Fruit fly (Drosophila melanogaster) whole organism, adult: Measurements from ENCODE around the gene CCAP.

Experiments used
- CG5204 ChIP-seq: fragments of 200-800 bp; sonication (Bioruptor generic); optimal IDR thresholded peaks from 2 replicates; lab custom pipeline; 2016; ENCODE audit warnings: missing biosample characterization, missing genetic modification characterization
- CG7045 ChIP-seq: fragments of 200-800 bp; sonication (Bioruptor generic); optimal IDR thresholded peaks from 2 replicates; lab custom pipeline; 2017; ENCODE audit warnings: missing biosample characterization, mild to moderate bottlenecking, missing genetic modification characterization
- cic ChIP-seq: fragments of 200-800 bp; sonication (Bioruptor generic); optimal IDR thresholded peaks from 2 replicates; lab custom pipeline; 2017; ENCODE audit warnings: missing biosample characterization, mild to moderate bottlenecking, missing genetic modification characterization, moderate library complexity
- ovo ChIP-seq: fragments of 200-800 bp; sonication (Bioruptor generic); optimal IDR thresholded peaks from 2 replicates; lab custom pipeline; 2016; ENCODE audit warnings: missing biosample characterization, missing genetic modification characterization
- pad ChIP-seq: fragments of 200-800 bp; sonication (Bioruptor generic); optimal IDR thresholded peaks from 3 replicates; lab custom pipeline; 2017; ENCODE audit warnings: missing biosample characterization, missing genetic modification characterization, mild to moderate bottlenecking, moderate library complexity, missing genetic modification reagents
- toe ChIP-seq: fragments of 200-800 bp; sonication (Bioruptor generic); optimal IDR thresholded peaks from 2 replicates; lab custom pipeline; 2016; ENCODE audit warnings: missing biosample characterization, missing genetic modification characterization

DNA sequence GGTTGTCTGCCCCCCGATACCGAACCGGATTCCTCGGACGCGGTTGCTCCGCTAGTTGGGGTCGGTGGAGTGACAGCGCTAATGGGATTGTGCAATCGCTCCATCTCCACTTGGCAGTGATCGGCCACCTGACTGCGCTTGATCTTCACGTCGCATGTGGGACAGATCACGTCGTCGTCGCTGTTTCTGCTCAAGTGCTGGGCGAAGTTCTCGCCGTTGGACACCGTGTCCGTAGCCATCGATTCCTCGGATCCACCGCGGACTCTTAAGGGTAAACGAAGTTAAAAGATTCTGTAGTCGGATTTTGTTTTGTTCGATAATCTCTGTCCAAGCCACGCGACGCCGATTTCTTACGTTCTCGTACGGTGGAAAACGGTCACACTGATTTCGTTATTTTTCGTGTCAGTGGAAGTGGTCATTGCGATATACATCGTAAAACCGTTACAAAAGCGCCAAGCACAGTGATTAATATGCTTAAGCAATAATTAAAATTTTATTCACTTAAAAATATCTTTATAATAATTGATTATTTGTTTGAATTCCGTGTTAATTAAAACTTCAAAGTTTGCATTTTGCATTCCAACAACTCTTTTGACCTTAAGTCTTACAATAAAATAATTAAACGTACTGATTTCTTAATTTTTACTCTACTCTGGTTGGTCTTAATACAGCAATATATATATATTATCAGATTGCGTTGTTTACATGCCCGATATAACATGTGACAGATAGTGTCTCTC lies 24.3 kb upstream of the CCAP start, which contains the start of gene RNF220:
- TF ChIP-seq pad (GFP tag; lab: Kevin White, UChicago) (no peak), cic (GFP tag; lab: Kevin White, UChicago) (no peak), ovo (GFP tag; lab: Kevin White, UChicago) (no peak), CG7045 (GFP tag; lab: Kevin White, UChicago) (no peak), CG5204 (GFP tag; lab: Kevin White, UChicago) (no peak), toe (no peak)
